Fruit fly (Drosophila melanogaster) whole organism, pupa: ENCODE measurements around the gene ATPsyngamma.

Experiments
- CG10348 ChIP-seq: fragments of 200-800 bp; sonication (Bioruptor generic); IDR thresholded peaks from 2 replicates; pipeline ENCODE4 v1.3.6; 2022; ENCODE audit warnings: missing biosample characterization, missing genetic modification characterization
- CG12605 ChIP-seq: fragments of 200-800 bp; sonication (Bioruptor generic); IDR thresholded peaks from 2 replicates; pipeline ENCODE4 v1.3.6; 2022; ENCODE audit warnings: missing biosample characterization, missing genetic modification characterization
- CG13204 ChIP-seq: fragments of 200-800 bp; sonication (Bioruptor generic); optimal IDR thresholded peaks from 2 replicates; lab custom pipeline; 2018; ENCODE audit warnings: missing biosample characterization, mild to moderate bottlenecking, missing genetic modification characterization, moderate library complexity
- CG14655 ChIP-seq: fragments of 200-800 bp; sonication (Bioruptor generic); optimal IDR thresholded peaks from 3 replicates; lab custom pipeline; 2017; ENCODE audit warnings: mild to moderate bottlenecking, missing biosample characterization, missing genetic modification reagents, missing genetic modification characterization
- CG15710 ChIP-seq: fragments of 200-800 bp; sonication (Bioruptor generic); optimal IDR thresholded peaks from 2 replicates; lab custom pipeline; 2018; ENCODE audit warnings: missing biosample characterization, mild to moderate bottlenecking, missing genetic modification characterization, moderate library complexity
- CG17806 ChIP-seq: fragments of 200-800 bp; sonication (Bioruptor generic); optimal IDR thresholded peaks from 2 replicates; lab custom pipeline; 2018; ENCODE audit warnings: missing biosample characterization, mild to moderate bottlenecking, missing genetic modification characterization, moderate library complexity
- CG32121 ChIP-seq: fragments of 200-800 bp; sonication (Bioruptor generic); IDR thresholded peaks from 2 replicates; pipeline ENCODE4 v1.3.6; 2022; ENCODE audit warnings: missing biosample characterization, missing genetic modification characterization
- CG34367 ChIP-seq: fragments of 200-800 bp; sonication (Bioruptor generic); optimal IDR thresholded peaks from 2 replicates; lab custom pipeline; 2018; ENCODE audit warnings: missing biosample characterization, mild to moderate bottlenecking, missing genetic modification characterization
- CG4496 ChIP-seq: fragments of 200-800 bp; sonication (Bioruptor generic); IDR thresholded peaks from 3 replicates; pipeline ENCODE4 v1.3.6; 2022; ENCODE audit warnings: missing biosample characterization, missing genetic modification characterization
- CG8159 ChIP-seq: fragments of 200-800 bp; sonication (Bioruptor generic); optimal IDR thresholded peaks from 3 replicates; lab custom pipeline; 2018; ENCODE audit warnings: missing biosample characterization, mild to moderate bottlenecking, missing genetic modification characterization, moderate library complexity
- CG8301 ChIP-seq: fragments of 200-800 bp; sonication (Bioruptor generic); optimal IDR thresholded peaks from 2 replicates; lab custom pipeline; 2018; ENCODE audit warnings: missing biosample characterization, mild to moderate bottlenecking, missing genetic modification characterization
- CG9948 ChIP-seq: fragments of 200-800 bp; sonication (Bioruptor generic); optimal IDR thresholded peaks from 2 replicates; lab custom pipeline; 2018; ENCODE audit warnings: missing biosample characterization, mild to moderate bottlenecking, missing genetic modification characterization, moderate library complexity
- D1 ChIP-seq: fragments of 200-800 bp; sonication (Bioruptor generic); optimal IDR thresholded peaks from 2 replicates; lab custom pipeline; 2018; ENCODE audit warnings: missing biosample characterization, mild to moderate bottlenecking, missing genetic modification characterization, moderate library complexity
- EcR ChIP-seq: fragments of 200-800 bp; sonication (Bioruptor generic); optimal IDR thresholded peaks from 3 replicates; lab custom pipeline; 2019; ENCODE audit warnings: missing biosample characterization, missing genetic modification characterization, mild to moderate bottlenecking, moderate library complexity, missing genetic modification reagents
- Ets98B ChIP-seq: fragments of 200-800 bp; sonication (Bioruptor generic); IDR thresholded peaks from 2 replicates; pipeline ENCODE4 v1.3.6; 2022; ENCODE audit warnings: missing biosample characterization, missing genetic modification characterization
- Pif1A ChIP-seq: fragments of 200-800 bp; sonication (Bioruptor generic); optimal IDR thresholded peaks from 3 replicates; lab custom pipeline; 2016; ENCODE audit warnings: missing biosample characterization, missing genetic modification characterization
- Pif1B ChIP-seq: fragments of 200-800 bp; sonication (Bioruptor generic); optimal IDR thresholded peaks from 3 replicates; lab custom pipeline; 2016; ENCODE audit warnings: missing biosample characterization, missing genetic modification characterization
- Snoo ChIP-seq: fragments of 200-800 bp; sonication (Bioruptor generic); optimal IDR thresholded peaks from 3 replicates; lab custom pipeline; 2017; ENCODE audit warnings: missing biosample characterization, mild to moderate bottlenecking, missing genetic modification characterization, inconsistent platforms
- fd96Ca ChIP-seq: fragments of 200-800 bp; sonication (Bioruptor generic); IDR thresholded peaks from 3 replicates; pipeline ENCODE4 v1.3.6; 2022; ENCODE audit warnings: missing biosample characterization, missing genetic modification characterization
- gl ChIP-seq: fragments of 200-800 bp; sonication (Bioruptor generic); optimal IDR thresholded peaks from 2 replicates; lab custom pipeline; 2018; ENCODE audit warnings: missing biosample characterization, mild to moderate bottlenecking, missing genetic modification characterization
- rn ChIP-seq: fragments of 200-800 bp; sonication (Bioruptor generic); IDR thresholded peaks from 2 replicates; pipeline ENCODE4 v1.3.6; 2022; ENCODE audit warnings: missing biosample characterization, missing genetic modification characterization

ATPsyngamma gene

dm6 chr3R:29722238-29722637, 26.7 kb downstream of the ATPsyngamma start, which contains the start of gene CG34296:
Gene CG34296, plus strand, starts transcription at chr3R:29722538.
- no peak for TF ChIP-seq Pif1B
- TF ChIP-seq gl (tag; lab: Kevin White, UChicago): no peak
- TF ChIP-seq CG10348 (GFP tag; lab: Robert Waterston, UW): no peak
- no peak for TF ChIP-seq EcR (GFP tag; lab: Kevin White, UChicago)
- TF ChIP-seq CG34367 (tag; lab: Kevin White, UChicago): no peak

- TF ChIP-seq CG8301 (no peak), CG17806 (tag; lab: Kevin White, UChicago) (no peak), CG9948 (tag; lab: Kevin White, UChicago) (no peak), CG14655 (GFP tag; lab: Kevin White, UChicago) (no peak), CG32121 (GFP tag; lab: Robert Waterston, UW) (no peak), Ets98B (GFP tag; lab: Robert Waterston, UW) (no peak), CG13204 (GFP tag; lab: Kevin White, UChicago) (no peak), CG4496 (no peak), rn (GFP tag; lab: Robert Waterston, UW) (no peak)
Measured at dm6 chr3R:29718363-29718762, 30.6 kb downstream of the ATPsyngamma start, which contains the start of gene CG15506. Gene CG15506, plus strand, starts transcription at chr3R:29718663.

- peak; percentile 54 for TF ChIP-seq Ets98B (GFP tag; lab: Robert Waterston, UW)
- peak; percentile 25 for TF ChIP-seq CG14655 (GFP tag; lab: Kevin White, UChicago)
- TF ChIP-seq Pif1A: peak; percentile 8
- peak; percentile 18 for TF ChIP-seq CG8159 (tag; lab: Kevin White, UChicago)
- 0 out of 2 replicates have a peak, but pooled peaks have one; percentile 15 for TF ChIP-seq CG10348 (GFP tag; lab: Robert Waterston, UW)
- TF ChIP-seq CG17806 (tag; lab: Kevin White, UChicago): peak; percentile 13
- no peak for TF ChIP-seq CG9948 (tag; lab: Kevin White, UChicago)
- no peak for TF ChIP-seq EcR (GFP tag; lab: Kevin White, UChicago)
- peak; percentile 7 for TF ChIP-seq CG15710
- no peak for TF ChIP-seq CG13204 (GFP tag; lab: Kevin White, UChicago)
- TF ChIP-seq CG32121 (GFP tag; lab: Robert Waterston, UW): peak; percentile 45; the same call in 1 of the 2 replicates
- TF ChIP-seq CG12605 (GFP tag; lab: Robert Waterston, UW): peak; percentile 44; the same call in 1 of the 2 replicates
- peak; percentile 76 for TF ChIP-seq CG4496
- TF ChIP-seq CG8301: peak; percentile 43
- TF ChIP-seq rn (GFP tag; lab: Robert Waterston, UW): no peak
Measured at dm6 chr3R:29717519-29717918, 31.4 kb downstream of the ATPsyngamma start.

dm6 chr3R:29716782-29717317, 32.1 kb downstream of the ATPsyngamma start, which contains the start of gene Obp99b:
Gene Obp99b, minus strand, starts transcription at chr3R:29716896.
- TF ChIP-seq CG34367 (tag; lab: Kevin White, UChicago) (peak; percentile 71), CG12605 (GFP tag; lab: Robert Waterston, UW) (peak; percentile 53; the same call in 1 of the 2 replicates), rn (GFP tag; lab: Robert Waterston, UW) (0 out of 2 replicates have a peak, but pooled peaks have one; percentile 11), CG15710 (peak; percentile 36), CG8301 (peak; percentile 64), Pif1A (peak; percentile 69), CG8159 (tag; lab: Kevin White, UChicago) (peak; percentile 48), CG14655 (GFP tag; lab: Kevin White, UChicago) (peak; percentile 78), gl (tag; lab: Kevin White, UChicago) (peak; percentile 74), Snoo (tag; lab: Kevin White, UChicago) (peak; percentile 63), CG32121 (GFP tag; lab: Robert Waterston, UW) (peak; percentile 63; the same call in 1 of the 2 replicates), CG10348 (GFP tag; lab: Robert Waterston, UW) (no peak), Ets98B (GFP tag; lab: Robert Waterston, UW) (peak; percentile 69; the same call in 1 of the 2 replicates), EcR (GFP tag; lab: Kevin White, UChicago) (peak; percentile 52), Pif1B (peak; percentile 24), fd96Ca (peak; percentile 75; the same call in 2 of the 3 replicates), CG13204 (GFP tag; lab: Kevin White, UChicago) (peak; percentile 58), D1 (no peak), CG17806 (tag; lab: Kevin White, UChicago) (peak; percentile 42), CG4496 (peak; percentile 84), CG9948 (tag; lab: Kevin White, UChicago) (peak; percentile 29)

- TF ChIP-seq Pif1A (no peak), Ets98B (GFP tag; lab: Robert Waterston, UW) (no peak), CG10348 (GFP tag; lab: Robert Waterston, UW) (no peak), Pif1B (no peak), rn (GFP tag; lab: Robert Waterston, UW) (no peak), CG9948 (tag; lab: Kevin White, UChicago) (no peak), Snoo (tag; lab: Kevin White, UChicago) (no peak), gl (tag; lab: Kevin White, UChicago) (no peak), EcR (GFP tag; lab: Kevin White, UChicago) (no peak), CG15710 (no peak), CG14655 (GFP tag; lab: Kevin White, UChicago) (no peak), CG4496 (no peak), CG34367 (tag; lab: Kevin White, UChicago) (no peak)
Measured at dm6 chr3R:29716043-29716781, 32.8 kb downstream of the ATPsyngamma start.
